Worm (Caenorhabditis elegans) whole organism, L1 larva: ENCODE results near the gene Y37E11B.6.

ENCODE experiments used
- C04F5.9 ChIP-seq: sonication (generic microtip); optimal IDR thresholded peaks from 2 replicates; lab custom pipeline; 2016; ENCODE audit warnings: missing genetic modification characterization, missing compliant biosample characterization
- C16A3.4 ChIP-seq: fragments of 150-350 bp; optimal IDR thresholded peaks from 2 replicates; lab custom pipeline; 2014; ENCODE audit warnings: missing biosample characterization, missing genetic modification characterization
- C34B4.2 ChIP-seq: sonication (generic microtip); optimal IDR thresholded peaks from 2 replicates; lab custom pipeline; 2017; ENCODE audit warnings: mild to moderate bottlenecking, missing genetic modification characterization, missing compliant biosample characterization
- aha-1 ChIP-seq: fragments of 150-350 bp; optimal IDR thresholded peaks from 2 replicates; lab custom pipeline; 2014; ENCODE audit warnings: missing biosample characterization, missing genetic modification characterization
- alr-1 ChIP-seq: fragments of 200-800 bp; sonication (Bioruptor generic); optimal IDR thresholded peaks from 2 replicates; lab custom pipeline; 2018; ENCODE audit warnings: borderline replicate concordance, mild to moderate bottlenecking, missing genetic modification characterization, missing compliant biosample characterization
- aly-2 ChIP-seq: fragments of 150-350 bp; optimal IDR thresholded peaks from 2 replicates; lab custom pipeline; 2014; ENCODE audit warnings: missing biosample characterization, missing genetic modification characterization
- blmp-1 ChIP-seq: fragments of 150-350 bp; optimal IDR thresholded peaks from 2 replicates; lab custom pipeline; 2014; ENCODE audit warnings: missing biosample characterization, missing genetic modification characterization
- ceh-63 ChIP-seq: fragments of 200-800 bp; sonication (Bioruptor generic); optimal IDR thresholded peaks from 2 replicates; lab custom pipeline; 2018; ENCODE audit warnings: mild to moderate bottlenecking, missing genetic modification characterization, missing compliant biosample characterization
- ceh-88 ChIP-seq: fragments of 200-800 bp; sonication (Bioruptor generic); IDR thresholded peaks from 2 replicates; pipeline ENCODE4 v1.3.6; 2022; ENCODE audit warnings: missing genetic modification characterization, missing compliant biosample characterization
- ceh-90 ChIP-seq: sonication (generic microtip); optimal IDR thresholded peaks from 2 replicates; lab custom pipeline; 2016; ENCODE audit warnings: missing genetic modification characterization, missing compliant biosample characterization
- efl-3 ChIP-seq: fragments of 200-800 bp; sonication (Bioruptor generic); optimal IDR thresholded peaks from 2 replicates; lab custom pipeline; 2018; ENCODE audit warnings: mild to moderate bottlenecking, missing genetic modification characterization, missing compliant biosample characterization
- egl-27 ChIP-seq, 2 experiments: fragments of 150-350 bp in 1 of 2; sonication (generic microtip); optimal IDR thresholded peaks; 3 replicates each; lab custom pipeline; 2017 to 2018; ENCODE audit warnings: missing biosample characterization in 2 of 2, missing genetic modification characterization in 2 of 2, missing genetic modification reagents in 2 of 2
- elt-2 ChIP-seq: sonication (generic microtip); optimal IDR thresholded peaks from 2 replicates; lab custom pipeline; 2016; ENCODE audit warnings: missing genetic modification characterization, mild to moderate bottlenecking, inconsistent platforms, missing compliant biosample characterization, missing genetic modification reagents
- elt-3 ChIP-seq, 6 experiments: fragments of 150-350 bp in 1 of 6; sonication (generic microtip); optimal IDR thresholded peaks; 2 replicates each; lab custom pipeline; 2017 to 2018; ENCODE audit warnings: missing biosample characterization in 6 of 6, missing genetic modification characterization in 6 of 6, inconsistent platforms in 1 of 6
- ets-5 ChIP-seq: fragments of 200-800 bp; sonication (Bioruptor generic); IDR thresholded peaks from 2 replicates; pipeline ENCODE4 v1.3.6; 2022; ENCODE audit warnings: missing genetic modification characterization, missing compliant biosample characterization
- fkh-10 ChIP-seq: sonication (generic microtip); optimal IDR thresholded peaks from 2 replicates; lab custom pipeline; 2017; ENCODE audit warnings: missing biosample characterization, missing genetic modification reagents, missing genetic modification characterization
- fkh-4 ChIP-seq: sonication (generic microtip); optimal IDR thresholded peaks from 2 replicates; lab custom pipeline; 2016; ENCODE audit warnings: missing compliant biosample characterization, missing genetic modification characterization, borderline replicate concordance
- grh-1 ChIP-seq: fragments of 200-800 bp; sonication (Bioruptor generic); IDR thresholded peaks from 2 replicates; pipeline ENCODE4 v1.3.6; 2022; ENCODE audit warnings: missing genetic modification reagents, missing genetic modification characterization, missing compliant biosample characterization
- hlh-17 ChIP-seq: fragments of 200-800 bp; sonication (Bioruptor generic); optimal IDR thresholded peaks from 2 replicates; lab custom pipeline; 2018; ENCODE audit warnings: missing genetic modification characterization, mild to moderate bottlenecking, missing compliant biosample characterization, moderate library complexity, borderline replicate concordance
- hpl-2 ChIP-seq: fragments of 150-350 bp; optimal IDR thresholded peaks from 2 replicates; lab custom pipeline; 2014; ENCODE audit warnings: missing biosample characterization, missing genetic modification reagents, missing genetic modification characterization
- irx-1 ChIP-seq: sonication (generic microtip); optimal IDR thresholded peaks from 2 replicates; lab custom pipeline; 2016; ENCODE audit warnings: missing genetic modification characterization, missing compliant biosample characterization
- isw-1 ChIP-seq: fragments of 200-800 bp; sonication (Bioruptor generic); IDR thresholded peaks from 2 replicates; pipeline ENCODE4 v1.3.6; 2022; ENCODE audit warnings: missing genetic modification characterization, missing compliant biosample characterization
- lin-15B ChIP-seq: fragments of 150-350 bp; sonication (generic microtip); optimal IDR thresholded peaks from 3 replicates; lab custom pipeline; 2014; ENCODE audit warnings: missing biosample characterization, missing genetic modification characterization
- lin-39 ChIP-seq: fragments of 150-350 bp; optimal IDR thresholded peaks from 2 replicates; lab custom pipeline; 2014; ENCODE audit warnings: missing biosample characterization, missing genetic modification reagents, missing genetic modification characterization
- mab-9 ChIP-seq: fragments of 200-800 bp; sonication (Bioruptor generic); IDR thresholded peaks from 2 replicates; pipeline ENCODE4 v1.3.6; 2022; ENCODE audit warnings: missing genetic modification reagents, missing genetic modification characterization, missing compliant biosample characterization
- nhr-11 ChIP-seq: fragments of 150-350 bp; optimal IDR thresholded peaks from 2 replicates; lab custom pipeline; 2014; ENCODE audit warnings: missing biosample characterization, missing genetic modification characterization
- nhr-12 ChIP-seq: sonication (generic microtip); optimal IDR thresholded peaks from 2 replicates; lab custom pipeline; 2017; ENCODE audit warnings: missing biosample characterization, missing genetic modification characterization
- nhr-19 ChIP-seq: fragments of 200-800 bp; sonication (Bioruptor generic); conservative IDR thresholded peaks from 2 replicates; pipeline ENCODE4 v1.3.6; 2022; ENCODE audit warnings: missing genetic modification characterization, missing compliant biosample characterization
- nhr-20 ChIP-seq: sonication (generic microtip); optimal IDR thresholded peaks from 2 replicates; lab custom pipeline; 2016; ENCODE audit warnings: mild to moderate bottlenecking, missing genetic modification characterization, missing compliant biosample characterization
- nhr-47 ChIP-seq: sonication (generic microtip); optimal IDR thresholded peaks from 2 replicates; lab custom pipeline; 2016; ENCODE audit warnings: mild to moderate bottlenecking, missing genetic modification characterization, moderate library complexity, missing compliant biosample characterization
- nhr-71 ChIP-seq: sonication (generic microtip); optimal IDR thresholded peaks from 2 replicates; lab custom pipeline; 2016; ENCODE audit warnings: mild to moderate bottlenecking, missing genetic modification characterization, moderate library complexity, missing compliant biosample characterization
- nhr-90 ChIP-seq: sonication (generic microtip); optimal IDR thresholded peaks from 2 replicates; lab custom pipeline; 2016; ENCODE audit warnings: mild to moderate bottlenecking, missing genetic modification characterization, missing compliant biosample characterization; ENCODE audit not compliant: poor library complexity
- pax-3 ChIP-seq: fragments of 200-800 bp; sonication (Bioruptor generic); optimal IDR thresholded peaks from 2 replicates; lab custom pipeline; 2018; ENCODE audit warnings: mild to moderate bottlenecking, missing genetic modification characterization, moderate library complexity, missing compliant biosample characterization
- rnt-1 ChIP-seq: sonication (generic microtip); optimal IDR thresholded peaks from 2 replicates; lab custom pipeline; 2016; ENCODE audit warnings: mild to moderate bottlenecking, missing genetic modification characterization, moderate library complexity, missing compliant biosample characterization
- skn-1 ChIP-seq: fragments of 150-350 bp; optimal IDR thresholded peaks from 2 replicates; lab custom pipeline; 2014; ENCODE audit warnings: missing biosample characterization, missing genetic modification characterization
- sox-4 ChIP-seq: sonication (generic microtip); optimal IDR thresholded peaks from 2 replicates; lab custom pipeline; 2016; ENCODE audit warnings: missing genetic modification characterization, missing compliant biosample characterization
- swsn-7 ChIP-seq: sonication (generic microtip); optimal IDR thresholded peaks from 2 replicates; lab custom pipeline; 2016; ENCODE audit warnings: missing genetic modification characterization, missing compliant biosample characterization
- tlp-1 ChIP-seq: fragments of 150-350 bp; optimal IDR thresholded peaks from 2 replicates; lab custom pipeline; 2014; ENCODE audit warnings: missing biosample characterization, missing genetic modification characterization
- unc-30 ChIP-seq: sonication (generic microtip); optimal IDR thresholded peaks from 2 replicates; lab custom pipeline; 2017; ENCODE audit warnings: missing biosample characterization, missing genetic modification characterization
- unc-62 ChIP-seq: fragments of 150-350 bp; optimal IDR thresholded peaks from 2 replicates; lab custom pipeline; 2014; ENCODE audit warnings: missing biosample characterization, missing genetic modification reagents, missing genetic modification characterization
- unc-86 ChIP-seq: sonication (generic microtip); optimal IDR thresholded peaks from 2 replicates; lab custom pipeline; 2016; ENCODE audit warnings: missing genetic modification characterization, missing compliant biosample characterization
- unc-98 ChIP-seq: fragments of 200-800 bp; sonication (Bioruptor generic); IDR thresholded peaks from 2 replicates; pipeline ENCODE4 v1.3.6; 2022; ENCODE audit warnings: missing genetic modification characterization, missing compliant biosample characterization
- vab-15 ChIP-seq: sonication (generic microtip); optimal IDR thresholded peaks from 2 replicates; lab custom pipeline; 2017; ENCODE audit warnings: missing genotype, mild to moderate bottlenecking, missing genetic modification characterization, missing compliant biosample characterization
- xbp-1 ChIP-seq: sonication (generic microtip); optimal IDR thresholded peaks from 2 replicates; lab custom pipeline; 2016; ENCODE audit warnings: missing genetic modification characterization, missing compliant biosample characterization
- zag-1 ChIP-seq: fragments of 150-350 bp; optimal IDR thresholded peaks from 2 replicates; lab custom pipeline; 2014; ENCODE audit warnings: missing biosample characterization, missing genetic modification characterization
- ztf-4 ChIP-seq: fragments of 150-350 bp; optimal IDR thresholded peaks from 2 replicates; lab custom pipeline; 2014; ENCODE audit warnings: missing biosample characterization, missing genetic modification characterization

The Y37E11B.6 gene

ce11 chrIV:3551777-3552462 is 47.2 kb downstream of the Y37E11B.6 start (continued):
- no peak for TF ChIP-seq C34B4.2
- peak; percentile 69 for TF ChIP-seq rnt-1 (tag; lab: Kevin White, UChicago)
- no peak for TF ChIP-seq mab-9 (GFP tag; lab: Robert Waterston, UW)
- no peak for TF ChIP-seq zag-1 (tag; lab: Kevin White, UChicago)
- no peak for TF ChIP-seq hlh-17 (GFP tag; lab: Kevin White, UChicago)
- no peak for TF ChIP-seq ceh-90
- TF ChIP-seq nhr-12, result no peak
- TF ChIP-seq fkh-4 (tag; lab: Kevin White, UChicago), result no peak
- no peak for TF ChIP-seq tlp-1 (tag; lab: Kevin White, UChicago)
- TF ChIP-seq unc-98 (GFP tag; lab: Robert Waterston, UW), result no peak
- TF ChIP-seq xbp-1 (tag; lab: Kevin White, UChicago), result peak; percentile 52
- no peak for TF ChIP-seq ets-5 (GFP tag; lab: Robert Waterston, UW)
- no peak for TF ChIP-seq ceh-88
- peak; percentile 36 for TF ChIP-seq skn-1
- peak; percentile 13 for TF ChIP-seq sox-4 (tag; lab: Kevin White, UChicago)
- peak; percentile 58 for TF ChIP-seq swsn-7 (tag; lab: Kevin White, UChicago)
- no peak; the same call in 1 of the 2 replicates for TF ChIP-seq isw-1
- TF ChIP-seq grh-1, result no peak
- peak; percentile 70 for TF ChIP-seq nhr-90
- peak; percentile 27 for TF ChIP-seq pax-3 (tag; lab: Kevin White, UChicago)
- no peak for TF ChIP-seq aha-1 (tag; lab: Kevin White, UChicago)
- TF ChIP-seq fkh-10 (GFP tag; lab: Kevin White, UChicago), result peak; percentile 16
- TF ChIP-seq unc-62 (GFP tag; lab: Kevin White, UChicago), result no peak
- no peak for TF ChIP-seq blmp-1 (tag; lab: Kevin White, UChicago)
- peak; percentile 39 for TF ChIP-seq unc-86 (tag; lab: Kevin White, UChicago)
- no peak for TF ChIP-seq lin-39 (tag; lab: Kevin White, UChicago)
- no peak for TF ChIP-seq vab-15 (tag; lab: Kevin White, UChicago)
- TF ChIP-seq nhr-11, result no peak
- TF ChIP-seq nhr-71, result peak; percentile 72
- TF ChIP-seq unc-30 (tag; lab: Kevin White, UChicago), result no peak
- peak; percentile 61 for TF ChIP-seq nhr-19 (GFP tag; lab: Robert Waterston, UW)
- no peak for TF ChIP-seq lin-15B
- no peak for TF ChIP-seq ceh-63 (GFP tag; lab: Kevin White, UChicago)
- TF ChIP-seq C04F5.9 (tag; lab: Kevin White, UChicago), result no peak
- TF ChIP-seq C16A3.4 (tag; lab: Kevin White, UChicago), result peak; percentile 64
- TF ChIP-seq efl-3 (GFP tag; lab: Kevin White, UChicago), result no peak
- TF ChIP-seq nhr-20 (tag; lab: Kevin White, UChicago), result peak; percentile 53
- TF ChIP-seq egl-27 (tag; optimal IDR thresholded peaks at IDR 0.05; lab: Kevin White, UChicago), result no peak
- no peak for TF ChIP-seq aly-2 (tag; lab: Kevin White, UChicago)
- no peak for TF ChIP-seq elt-3 (tag; optimal IDR thresholded peaks at IDR 0.05; lab: Kevin White, UChicago)
- TF ChIP-seq ztf-4, result no peak
- no peak for TF ChIP-seq irx-1 (tag; lab: Kevin White, UChicago)
- TF ChIP-seq elt-2 (tag; lab: Kevin White, UChicago), result peak; percentile 32
- TF ChIP-seq nhr-47 (tag; lab: Kevin White, UChicago), result peak; percentile 77
- no peak for TF ChIP-seq hpl-2 (GFP tag; lab: Kevin White, UChicago)
- no peak for TF ChIP-seq alr-1
